Worm (Caenorhabditis elegans) whole organism, L1 larva: ENCODE measurements around the gene enu-3.6.
"Not testable (repeated sequence)": the region's sequence is repeated elsewhere in the genome, so short reads cannot be mapped to it uniquely, and the experiment has no call there.

ENCODE experiments used
- C34B4.2 ChIP-seq: sonication (generic microtip); optimal IDR thresholded peaks from 2 replicates; lab custom pipeline; 2017; ENCODE audit warnings: mild to moderate bottlenecking, missing genetic modification characterization, missing compliant biosample characterization
- aly-2 ChIP-seq: fragments of 150-350 bp; optimal IDR thresholded peaks from 2 replicates; lab custom pipeline; 2014; ENCODE audit warnings: missing biosample characterization, missing genetic modification characterization
- dsc-1 ChIP-seq: sonication (generic microtip); optimal IDR thresholded peaks from 2 replicates; lab custom pipeline; 2016; ENCODE audit warnings: mild to moderate bottlenecking, missing genetic modification characterization, missing compliant biosample characterization
- efl-1 ChIP-seq, 4 experiments: fragments of 150-350 bp; optimal IDR thresholded peaks in 3 of 4; peaks in 1 of 4; 1 replicate in 1 of 4; 2 replicates in 3 of 4; lab custom pipeline; 2014; ENCODE audit warnings: missing biosample characterization in 2 of 4, missing genetic modification characterization in 2 of 4, missing genetic modification reagents in 2 of 4
- egl-27 ChIP-seq, 2 experiments: fragments of 150-350 bp in 1 of 2; sonication (generic microtip); optimal IDR thresholded peaks; 3 replicates each; lab custom pipeline; 2017 to 2018; ENCODE audit warnings: missing biosample characterization in 2 of 2, missing genetic modification characterization in 2 of 2, missing genetic modification reagents in 2 of 2
- elt-2 ChIP-seq: sonication (generic microtip); optimal IDR thresholded peaks from 2 replicates; lab custom pipeline; 2016; ENCODE audit warnings: missing genetic modification characterization, mild to moderate bottlenecking, inconsistent platforms, missing compliant biosample characterization, missing genetic modification reagents
- elt-3 ChIP-seq, 6 experiments: fragments of 150-350 bp in 1 of 6; sonication (generic microtip); optimal IDR thresholded peaks; 2 replicates each; lab custom pipeline; 2017 to 2018; ENCODE audit warnings: missing biosample characterization in 6 of 6, missing genetic modification characterization in 6 of 6, inconsistent platforms in 1 of 6
- fkh-4 ChIP-seq: sonication (generic microtip); optimal IDR thresholded peaks from 2 replicates; lab custom pipeline; 2016; ENCODE audit warnings: missing compliant biosample characterization, missing genetic modification characterization, borderline replicate concordance
- fkh-8 ChIP-seq: sonication (generic microtip); optimal IDR thresholded peaks from 2 replicates; lab custom pipeline; 2016; ENCODE audit warnings: mild to moderate bottlenecking, missing genetic modification characterization, missing compliant biosample characterization
- hlh-17 ChIP-seq: fragments of 200-800 bp; sonication (Bioruptor generic); optimal IDR thresholded peaks from 2 replicates; lab custom pipeline; 2018; ENCODE audit warnings: missing genetic modification characterization, mild to moderate bottlenecking, missing compliant biosample characterization, moderate library complexity, borderline replicate concordance
- irx-1 ChIP-seq: sonication (generic microtip); optimal IDR thresholded peaks from 2 replicates; lab custom pipeline; 2016; ENCODE audit warnings: missing genetic modification characterization, missing compliant biosample characterization
- isw-1 ChIP-seq: fragments of 200-800 bp; sonication (Bioruptor generic); IDR thresholded peaks from 2 replicates; pipeline ENCODE4 v1.3.6; 2022; ENCODE audit warnings: missing genetic modification characterization, missing compliant biosample characterization
- jun-1 ChIP-seq: fragments of 150-350 bp; optimal IDR thresholded peaks from 2 replicates; lab custom pipeline; 2014; ENCODE audit warnings: missing biosample characterization, missing genetic modification reagents, missing genetic modification characterization
- lin-14 ChIP-seq: fragments of 200-800 bp; sonication (Bioruptor generic); optimal IDR thresholded peaks from 2 replicates; lab custom pipeline; 2018; ENCODE audit warnings: mild to moderate bottlenecking, missing genetic modification characterization, moderate library complexity, missing compliant biosample characterization
- lir-3 ChIP-seq: sonication (generic microtip); optimal IDR thresholded peaks from 2 replicates; lab custom pipeline; 2016; ENCODE audit warnings: mild to moderate bottlenecking, missing genetic modification characterization, moderate library complexity, missing compliant biosample characterization; ENCODE audit not compliant: poor library complexity
- mdl-1 ChIP-seq, 2 experiments: fragments of 150-350 bp; optimal IDR thresholded peaks; 2 replicates each; lab custom pipeline; 2014 to 2017; ENCODE audit warnings: missing biosample characterization in 2 of 2, missing genetic modification characterization in 2 of 2, inconsistent platforms in 1 of 2
- mef-2 ChIP-seq: fragments of 150-350 bp; optimal IDR thresholded peaks from 2 replicates; lab custom pipeline; 2014; ENCODE audit warnings: missing biosample characterization, missing genetic modification characterization
- nhr-19 ChIP-seq: fragments of 200-800 bp; sonication (Bioruptor generic); conservative IDR thresholded peaks from 2 replicates; pipeline ENCODE4 v1.3.6; 2022; ENCODE audit warnings: missing genetic modification characterization, missing compliant biosample characterization
- nhr-20 ChIP-seq: sonication (generic microtip); optimal IDR thresholded peaks from 2 replicates; lab custom pipeline; 2016; ENCODE audit warnings: mild to moderate bottlenecking, missing genetic modification characterization, missing compliant biosample characterization
- nhr-71 ChIP-seq: sonication (generic microtip); optimal IDR thresholded peaks from 2 replicates; lab custom pipeline; 2016; ENCODE audit warnings: mild to moderate bottlenecking, missing genetic modification characterization, moderate library complexity, missing compliant biosample characterization
- nhr-77 ChIP-seq: fragments of 150-350 bp; optimal IDR thresholded peaks from 2 replicates; lab custom pipeline; 2014; ENCODE audit warnings: missing biosample characterization, missing genetic modification characterization
- nhr-84 ChIP-seq: sonication (generic microtip); optimal IDR thresholded peaks from 2 replicates; lab custom pipeline; 2017; ENCODE audit warnings: missing biosample characterization, missing genetic modification characterization
- pag-3 ChIP-seq: sonication (generic microtip); optimal IDR thresholded peaks from 2 replicates; lab custom pipeline; 2017; ENCODE audit warnings: missing genetic modification characterization, mild to moderate bottlenecking, missing compliant biosample characterization, antibody characterized with exemption, borderline replicate concordance; ENCODE audit not compliant: insufficient read depth
- pax-3 ChIP-seq: fragments of 200-800 bp; sonication (Bioruptor generic); optimal IDR thresholded peaks from 2 replicates; lab custom pipeline; 2018; ENCODE audit warnings: mild to moderate bottlenecking, missing genetic modification characterization, moderate library complexity, missing compliant biosample characterization
- snpc-4 ChIP-seq: fragments of 150-350 bp; optimal IDR thresholded peaks from 2 replicates; lab custom pipeline; 2014; ENCODE audit warnings: missing biosample characterization, missing genetic modification characterization
- sox-4 ChIP-seq: sonication (generic microtip); optimal IDR thresholded peaks from 2 replicates; lab custom pipeline; 2016; ENCODE audit warnings: missing genetic modification characterization, missing compliant biosample characterization
- sptf-1 ChIP-seq: fragments of 150-350 bp; optimal IDR thresholded peaks from 2 replicates; lab custom pipeline; 2014; ENCODE audit warnings: missing biosample characterization, missing genetic modification characterization
- swsn-7 ChIP-seq: sonication (generic microtip); optimal IDR thresholded peaks from 2 replicates; lab custom pipeline; 2016; ENCODE audit warnings: missing genetic modification characterization, missing compliant biosample characterization
- tbx-2 ChIP-seq: sonication (generic microtip); optimal IDR thresholded peaks from 2 replicates; lab custom pipeline; 2016; ENCODE audit warnings: missing genetic modification characterization, missing compliant biosample characterization
- tlp-1 ChIP-seq: fragments of 150-350 bp; optimal IDR thresholded peaks from 2 replicates; lab custom pipeline; 2014; ENCODE audit warnings: missing biosample characterization, missing genetic modification characterization
- unc-30 ChIP-seq: sonication (generic microtip); optimal IDR thresholded peaks from 2 replicates; lab custom pipeline; 2017; ENCODE audit warnings: missing biosample characterization, missing genetic modification characterization
- zag-1 ChIP-seq: fragments of 150-350 bp; optimal IDR thresholded peaks from 2 replicates; lab custom pipeline; 2014; ENCODE audit warnings: missing biosample characterization, missing genetic modification characterization
- ztf-11 ChIP-seq, 2 experiments: sonication (generic microtip); optimal IDR thresholded peaks; 2 replicates each; lab custom pipeline; 2016 to 2017; ENCODE audit warnings: missing genetic modification characterization in 2 of 2, missing biosample characterization in 1 of 2, missing compliant biosample characterization in 1 of 2

Gene enu-3.6

ce11 chrIII:10750043-10750442 is at the start of gene enu-3.6:
Gene enu-3.6, plus strand, starts transcription at chrIII:10750434.
- not testable (repeated sequence) for TF ChIP-seq tbx-2 (tag; lab: Kevin White, UChicago); pax-3 (tag; lab: Kevin White, UChicago); nhr-20

ce11 chrIII:10700460-10700859 is 49.8 kb upstream of the enu-3.6 start, which contains the start of gene Y39A1A.20:
Gene Y39A1A.20, minus strand, starts transcription at chrIII:10700560.
- no peak for TF ChIP-seq hlh-17 (GFP tag; lab: Kevin White, UChicago)
- no peak for TF ChIP-seq sox-4
- no peak for TF ChIP-seq mef-2
- no peak for TF ChIP-seq tlp-1 (tag; lab: Kevin White, UChicago)
- no peak for TF ChIP-seq snpc-4 (tag; lab: Kevin White, UChicago)
- TF ChIP-seq elt-2 = no peak
- no peak for TF ChIP-seq C34B4.2 (tag; lab: Kevin White, UChicago)
- TF ChIP-seq lin-14 = no peak
- no peak for TF ChIP-seq fkh-4 (tag; lab: Kevin White, UChicago)
- TF ChIP-seq nhr-71 = no peak
- TF ChIP-seq swsn-7 (tag; lab: Kevin White, UChicago) = no peak
- no peak for TF ChIP-seq lir-3 (tag; lab: Kevin White, UChicago)

ce11 chrIII:10702805-10703204 is 47.4 kb upstream of the enu-3.6 start:
- TF ChIP-seq elt-3 (tag; optimal IDR thresholded peaks at IDR 0.05; lab: Kevin White, UChicago) (no peak), dsc-1 (no peak), isw-1 (GFP tag; lab: Robert Waterston, UW) (no peak)

ce11 chrIII:10703833-10704232 is 46.4 kb upstream of the enu-3.6 start:
- TF ChIP-seq elt-3 (tag; optimal IDR thresholded peaks at IDR 0.05; lab: Kevin White, UChicago) = no peak
- no peak for TF ChIP-seq efl-1 (optimal IDR thresholded peaks at IDR 0.05; lab: Kevin White, UChicago)
- TF ChIP-seq efl-1 (GFP tag; optimal IDR thresholded peaks at IDR 0.05 in 1 of 2; lab: Kevin White, UChicago) = peak in 1 of 2 experiments; percentile 91
- TF ChIP-seq, all 84 proteins: peak for 1

- TF ChIP-seq ztf-11 (tag; optimal IDR thresholded peaks at IDR 0.05; lab: Kevin White, UChicago) (no peak), egl-27 (tag; optimal IDR thresholded peaks at IDR 0.05; lab: Kevin White, UChicago) (no peak), nhr-77 (tag; lab: Kevin White, UChicago) (no peak), irx-1 (tag; lab: Kevin White, UChicago) (no peak), aly-2 (tag; lab: Kevin White, UChicago) (no peak), unc-30 (tag; lab: Kevin White, UChicago) (no peak), sptf-1 (tag; lab: Kevin White, UChicago) (no peak), pag-3 (tag; lab: Kevin White, UChicago) (no peak), fkh-8 (tag; lab: Kevin White, UChicago) (no peak), nhr-19 (GFP tag; lab: Robert Waterston, UW) (no peak), jun-1 (tag; lab: Kevin White, UChicago) (no peak), mdl-1 (tag; optimal IDR thresholded peaks at IDR 0.05; lab: Kevin White, UChicago) (no peak)
Measured at ce11 chrIII:10704499-10704898, 45.7 kb upstream of the enu-3.6 start.

- TF ChIP-seq mdl-1 (tag; optimal IDR thresholded peaks at IDR 0.05; lab: Kevin White, UChicago) = no peak
- TF ChIP-seq zag-1 (tag; lab: Kevin White, UChicago) = no peak
- TF ChIP-seq efl-1 (optimal IDR thresholded peaks at IDR 0.05; lab: Kevin White, UChicago) = no peak
- TF ChIP-seq efl-1 (GFP tag; optimal IDR thresholded peaks at IDR 0.05 in 1 of 2; lab: Kevin White, UChicago) = no peak
- no peak for TF ChIP-seq unc-30 (tag; lab: Kevin White, UChicago)
- TF ChIP-seq nhr-84 = no peak
Measured at ce11 chrIII:10706481-10706880, 43.8 kb upstream of the enu-3.6 start.
